Worm (Caenorhabditis elegans): ENCODE measurements around the gene C50B6.7.

DNA sequence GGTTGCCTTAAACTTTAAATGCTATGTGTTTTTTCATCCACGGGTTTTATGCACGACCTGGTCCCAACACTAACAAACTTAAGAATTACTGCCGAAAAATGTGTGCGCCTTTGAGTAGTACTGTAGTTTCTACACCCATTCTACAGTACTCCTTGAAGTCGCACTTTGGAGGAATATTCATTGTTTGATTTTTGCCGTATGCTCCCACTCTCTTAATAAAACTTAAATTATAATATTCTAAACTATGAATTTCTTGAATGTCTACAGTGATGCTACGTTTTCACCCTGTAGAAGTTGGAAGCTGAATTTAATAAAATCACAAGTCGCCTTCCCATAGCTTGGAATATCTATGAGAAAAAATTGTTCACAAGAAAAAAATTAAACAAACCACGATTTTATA lies 15.0 kb downstream of the C50B6.7 start:
- TF ChIP-seq ceh-83 (GFP tag; optimal IDR thresholded peaks at IDR 0.05) (no peak), unc-62 (GFP tag; optimal IDR thresholded peaks at IDR 0.05) (no peak), lsy-2 (tag; optimal IDR thresholded peaks at IDR 0.05) (no peak), nhr-76 (tag; optimal IDR thresholded peaks at IDR 0.05) (no peak), ces-1 (GFP tag; optimal IDR thresholded peaks at IDR 0.05) (no peak), mep-1 (tag; optimal IDR thresholded peaks at IDR 0.05) (no peak)

All from whole organism, mixed stage, embryonic.